Fruit fly (Drosophila melanogaster): ENCODE results near the gene Ubr3.

Ubr3 gene

dm6 chrX:7909482-7909881 lies 26.2 kb upstream of the Ubr3 start (continued):
- TF ChIP-seq Poxn (GFP tag; IDR thresholded peaks at IDR 0.05) = no peak
- TF ChIP-seq CG1024 (GFP tag; IDR thresholded peaks at IDR 0.05) = no peak
- TF ChIP-seq CG2129 (GFP tag; IDR thresholded peaks at IDR 0.05; ENCODE audit: partially characterized antibody) = no peak
- peak; percentile 25 for TF ChIP-seq CG13424 (tag; optimal IDR thresholded peaks at IDR 0.05)
- TF ChIP-seq nerfin-2 (GFP tag; IDR thresholded peaks at IDR 0.05; ENCODE audit: partially characterized antibody) = no peak
- no peak for TF ChIP-seq dpn (GFP tag; optimal IDR thresholded peaks at IDR 0.05)
- TF ChIP-seq Spps (tag; optimal IDR thresholded peaks at IDR 0.05) = no peak
- no peak for TF ChIP-seq CG15479 (GFP tag; optimal IDR thresholded peaks at IDR 0.05)
- no peak for TF ChIP-seq Hr3 (GFP tag; optimal IDR thresholded peaks at IDR 0.05)
- TF ChIP-seq CG9609 (GFP tag; optimal IDR thresholded peaks at IDR 0.05) = no peak
- TF ChIP-seq CG3726 (GFP tag; IDR thresholded peaks at IDR 0.05) = no peak
- TF ChIP-seq CG15073 (GFP tag; optimal IDR thresholded peaks at IDR 0.05) = no peak
- no peak for TF ChIP-seq CG8290 (GFP tag; optimal IDR thresholded peaks at IDR 0.05)
- TF ChIP-seq CG8290 (tag; optimal IDR thresholded peaks at IDR 0.05) = no peak
- TF ChIP-seq CG4854 (GFP tag; optimal IDR thresholded peaks at IDR 0.05) = no peak
- TF ChIP-seq CG7556 (GFP tag; optimal IDR thresholded peaks at IDR 0.05) = peak; percentile 20
- no peak for TF ChIP-seq CG17829 (tag; optimal IDR thresholded peaks at IDR 0.05)
- no peak for TF ChIP-seq sima (GFP tag; optimal IDR thresholded peaks at IDR 0.05)
- peak; percentile 50 for TF ChIP-seq Rfx (GFP tag; IDR thresholded peaks at IDR 0.05)
- TF ChIP-seq CG12769 (tag; optimal IDR thresholded peaks at IDR 0.05) = no peak
- no peak for TF ChIP-seq CG18011 (GFP tag; optimal IDR thresholded peaks at IDR 0.05)
- no peak for TF ChIP-seq Doc3 (GFP tag; IDR thresholded peaks at IDR 0.05; ENCODE audit: partially characterized antibody)
- TF ChIP-seq Rx (GFP tag; IDR thresholded peaks at IDR 0.05) = no peak
- no peak for TF ChIP-seq CG15269 (tag; optimal IDR thresholded peaks at IDR 0.05)
- TF ChIP-seq BtbVII (GFP tag; optimal IDR thresholded peaks at IDR 0.05) = no peak
- no peak for TF ChIP-seq CG9817 (tag; optimal IDR thresholded peaks at IDR 0.05)
- no peak for TF ChIP-seq bcd (GFP tag; optimal IDR thresholded peaks at IDR 0.05)
- no peak for TF ChIP-seq so (GFP tag; IDR thresholded peaks at IDR 0.05)
- TF ChIP-seq CG17802 (tag; optimal IDR thresholded peaks at IDR 0.05) = no peak
- no peak for TF ChIP-seq CG12071 (GFP tag; optimal IDR thresholded peaks at IDR 0.05)
- 0 out of 2 replicates have a peak, but pooled peaks have one; percentile 51 for TF ChIP-seq chm (GFP tag; IDR thresholded peaks at IDR 0.05)
- no peak for TF ChIP-seq CG5245 (GFP tag; optimal IDR thresholded peaks at IDR 0.05)
- no peak for TF ChIP-seq her (GFP tag; optimal IDR thresholded peaks at IDR 0.05)
- TF ChIP-seq CG12104 (GFP tag; optimal IDR thresholded peaks at IDR 0.05) = no peak
- TF ChIP-seq pnt (GFP tag; optimal IDR thresholded peaks at IDR 0.05) = no peak
- TF ChIP-seq CG12219 (GFP tag; optimal IDR thresholded peaks at IDR 0.05) = no peak
- TF ChIP-seq pb (GFP tag; optimal IDR thresholded peaks at IDR 0.05) = no peak
- peak; percentile 32 for TF ChIP-seq CG15514 (GFP tag; optimal IDR thresholded peaks at IDR 0.05)
- no peak for TF ChIP-seq Hr51 (GFP tag; optimal IDR thresholded peaks at IDR 0.05)
- peak; percentile 74 for TF ChIP-seq sens (GFP tag)
- no peak for TF ChIP-seq fd64A (GFP tag; optimal IDR thresholded peaks at IDR 0.05)
- no peak for TF ChIP-seq chif (GFP tag; optimal IDR thresholded peaks at IDR 0.05)
- no peak for TF ChIP-seq Nf-YA (GFP tag; IDR thresholded peaks at IDR 0.05)
- no peak for TF ChIP-seq ara (GFP tag; IDR thresholded peaks at IDR 0.05)
- TF ChIP-seq CG11085 (GFP tag; IDR thresholded peaks at IDR 0.05) = no peak
- TF ChIP-seq CG34422 (GFP tag; IDR thresholded peaks at IDR 0.05) = no peak
- peak; percentile 41 for TF ChIP-seq grau (tag; optimal IDR thresholded peaks at IDR 0.05)
- no peak for TF ChIP-seq CG9797 (GFP tag; optimal IDR thresholded peaks at IDR 0.05)
- TF ChIP-seq E2f2 (GFP tag; IDR thresholded peaks at IDR 0.05) = no peak
- TF ChIP-seq tin (GFP tag; optimal IDR thresholded peaks at IDR 0.05) = no peak
- TF ChIP-seq bsh (GFP tag; optimal IDR thresholded peaks at IDR 0.05) = peak in 1 of 2 experiments; percentile 29
- no peak for TF ChIP-seq CG14860 (GFP tag; IDR thresholded peaks at IDR 0.05; ENCODE audit: partially characterized antibody)

Measured in whole organism, embryonic.